Fruit fly (Drosophila melanogaster): ENCODE measurements around the gene CG17233.
A peak's percentile ranks its signal among the peaks of the same experiment; 100 is the strongest.

CG17233 gene

DNA sequence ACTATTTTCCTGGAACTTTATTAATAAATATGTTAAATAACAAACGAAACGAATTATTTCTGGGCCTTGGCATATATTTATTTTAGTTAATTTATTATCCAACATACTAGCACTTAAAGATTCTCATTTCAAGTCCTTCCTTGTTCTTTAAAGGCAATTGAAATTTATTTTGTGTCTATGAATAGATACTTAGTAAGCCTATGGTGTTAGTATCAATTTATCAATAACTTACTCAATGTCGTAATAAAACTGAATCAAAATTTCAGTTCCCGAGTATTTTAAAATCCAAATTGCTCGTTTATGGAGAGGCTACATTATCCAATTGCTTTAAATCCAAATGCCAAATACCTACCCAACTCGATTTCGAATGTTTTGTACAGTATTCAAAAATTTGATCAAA, 23.8 kb upstream of the CG17233 start, which contains the start of gene CG32228:
Gene CG32228 (plus strand): TSS at position 301 of the 400 bp plus-strand sequence.
- no peak for TF ChIP-seq EcR (GFP tag; optimal IDR thresholded peaks at IDR 0.05)
- no peak for TF ChIP-seq CG34367 (tag; optimal IDR thresholded peaks at IDR 0.05)
- TF ChIP-seq CG10348 (GFP tag; IDR thresholded peaks at IDR 0.05), result no peak
- no peak for TF ChIP-seq CG4496 (GFP tag; IDR thresholded peaks at IDR 0.05)

DNA sequence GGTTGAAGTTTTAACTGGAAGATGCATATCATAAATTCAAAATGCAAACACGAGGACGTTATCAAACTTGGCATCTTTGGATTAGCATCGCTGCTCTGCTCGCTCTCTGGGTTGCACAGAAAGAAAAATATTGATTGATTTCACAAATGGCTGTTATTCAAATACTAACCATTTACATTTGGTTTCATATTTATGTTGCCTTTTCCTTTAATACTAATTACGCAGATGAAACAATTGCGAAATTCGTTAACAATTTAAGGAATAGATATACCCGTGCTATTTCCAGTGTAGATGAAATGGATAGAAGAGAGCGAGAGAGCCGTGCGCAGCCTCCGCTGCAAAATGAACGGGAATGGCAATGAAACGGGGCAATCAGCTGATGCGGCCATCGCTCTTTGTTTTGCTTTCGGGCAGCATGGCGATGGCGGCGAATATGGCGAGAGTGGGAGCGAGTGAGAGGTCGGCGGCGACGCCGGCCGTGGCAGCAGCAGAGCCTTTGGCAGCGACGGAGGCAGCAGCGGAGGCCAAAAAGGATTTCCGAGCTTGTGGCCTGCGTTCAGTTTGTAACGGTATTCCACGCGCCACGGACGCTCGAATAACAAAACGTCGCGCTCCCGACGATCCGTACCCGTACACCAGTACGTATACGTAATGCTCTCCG, 5.9 kb upstream of the CG17233 start, which contains the start of gene rdgC:
Gene rdgC (plus strand): TSS at position 568 of the 661 bp plus-strand sequence.
- TF ChIP-seq EcR (GFP tag; optimal IDR thresholded peaks at IDR 0.05) (no peak), CG8301 (tag; optimal IDR thresholded peaks at IDR 0.05) (peak; percentile 92), Pif1B (GFP tag; optimal IDR thresholded peaks at IDR 0.05) (peak; percentile 79), CG34367 (tag; optimal IDR thresholded peaks at IDR 0.05) (peak; percentile 89), Snoo (tag; optimal IDR thresholded peaks at IDR 0.05) (peak; percentile 83), D1 (tag; optimal IDR thresholded peaks at IDR 0.05) (peak; percentile 64), CG8159 (tag; optimal IDR thresholded peaks at IDR 0.05) (peak; percentile 93), CG32121 (GFP tag; IDR thresholded peaks at IDR 0.05) (peak; percentile 96), CG13204 (GFP tag; optimal IDR thresholded peaks at IDR 0.05) (peak; percentile 12), Ets98B (GFP tag; IDR thresholded peaks at IDR 0.05) (peak; percentile 97), rn (GFP tag; IDR thresholded peaks at IDR 0.05) (peak; percentile 86), CG17806 (tag; optimal IDR thresholded peaks at IDR 0.05) (peak; percentile 91), Pif1A (GFP tag; optimal IDR thresholded peaks at IDR 0.05) (peak; percentile 92), fd96Ca (GFP tag; IDR thresholded peaks at IDR 0.05) (peak; percentile 93), gl (tag; optimal IDR thresholded peaks at IDR 0.05) (peak; percentile 78), CG9948 (tag; optimal IDR thresholded peaks at IDR 0.05) (peak; percentile 87), CG12605 (GFP tag; IDR thresholded peaks at IDR 0.05) (peak; percentile 94), CG14655 (GFP tag; optimal IDR thresholded peaks at IDR 0.05) (peak; percentile 89), CG15710 (tag; optimal IDR thresholded peaks at IDR 0.05) (peak; percentile 89), CG10348 (GFP tag; IDR thresholded peaks at IDR 0.05) (peak; percentile 69), CG4496 (GFP tag; IDR thresholded peaks at IDR 0.05) (peak; percentile 98)

DNA sequence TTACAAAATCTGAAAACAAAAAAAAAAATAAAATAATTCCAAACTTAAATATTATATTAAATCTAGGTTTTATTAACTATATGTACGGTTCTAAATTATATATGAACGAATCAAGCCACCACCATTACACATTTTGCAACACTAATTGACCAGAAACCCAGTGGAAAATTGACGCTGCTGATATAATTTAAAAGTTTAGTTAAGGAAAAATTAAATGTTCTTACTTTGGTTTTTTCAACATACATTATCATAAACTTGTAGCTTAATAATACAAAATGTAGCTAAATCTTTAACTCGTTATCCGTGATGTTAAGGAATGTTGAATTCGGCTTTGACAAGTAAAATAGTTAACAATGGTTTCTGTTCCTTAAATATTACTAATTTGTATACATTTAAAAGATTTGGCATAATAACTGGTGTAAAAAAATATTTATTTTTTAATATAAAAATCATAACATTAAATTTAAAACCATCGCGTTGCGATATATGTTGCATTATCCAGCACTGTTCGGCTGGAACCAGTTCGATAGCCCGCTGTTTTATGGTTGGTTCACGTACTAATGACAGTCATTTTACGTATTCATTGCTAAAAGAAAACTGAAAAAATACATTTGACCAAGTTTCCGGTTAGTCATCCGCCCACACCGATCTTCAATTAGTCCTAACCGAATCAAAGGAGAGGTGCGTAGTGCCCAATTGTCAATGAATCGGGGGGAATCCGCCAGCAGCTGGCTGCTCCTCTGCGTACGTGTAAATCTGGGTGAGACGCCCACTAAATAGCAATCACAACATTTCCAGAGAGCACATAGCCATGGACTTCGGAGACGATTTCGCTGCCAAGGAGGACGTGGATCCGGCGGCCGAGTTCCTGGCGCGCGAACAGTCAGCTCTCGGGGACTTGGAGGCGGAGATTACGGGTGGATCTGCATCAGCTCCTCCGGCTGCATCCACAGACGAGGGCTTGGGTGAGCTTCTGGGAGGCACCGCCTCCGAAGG, 582 bp upstream of the CG17233 start:
- TF ChIP-seq CG12605 (GFP tag; IDR thresholded peaks at IDR 0.05) (no peak; the same call in none of the 2 replicates), CG10348 (GFP tag; IDR thresholded peaks at IDR 0.05) (no peak), rn (GFP tag; IDR thresholded peaks at IDR 0.05) (0 out of 2 replicates have a peak, but pooled peaks have one; percentile 10), Pif1B (GFP tag; optimal IDR thresholded peaks at IDR 0.05) (peak; percentile 39), Pif1A (GFP tag; optimal IDR thresholded peaks at IDR 0.05) (no peak), CG13204 (GFP tag; optimal IDR thresholded peaks at IDR 0.05) (no peak), EcR (GFP tag; optimal IDR thresholded peaks at IDR 0.05) (no peak), CG9948 (tag; optimal IDR thresholded peaks at IDR 0.05) (peak; percentile 47), CG8301 (tag; optimal IDR thresholded peaks at IDR 0.05) (peak; percentile 15), CG32121 (GFP tag; IDR thresholded peaks at IDR 0.05) (peak; percentile 61; the same call in 1 of the 2 replicates), CG14655 (GFP tag; optimal IDR thresholded peaks at IDR 0.05) (no peak), Snoo (tag; optimal IDR thresholded peaks at IDR 0.05) (peak; percentile 45), D1 (tag; optimal IDR thresholded peaks at IDR 0.05) (no peak), gl (tag; optimal IDR thresholded peaks at IDR 0.05) (no peak), CG34367 (tag; optimal IDR thresholded peaks at IDR 0.05) (peak; percentile 29), Ets98B (GFP tag; IDR thresholded peaks at IDR 0.05) (peak; percentile 50; the same call in 1 of the 2 replicates), CG4496 (GFP tag; IDR thresholded peaks at IDR 0.05) (peak; percentile 81), CG8159 (tag; optimal IDR thresholded peaks at IDR 0.05) (peak; percentile 53), CG15710 (tag; optimal IDR thresholded peaks at IDR 0.05) (peak; percentile 48), fd96Ca (GFP tag; IDR thresholded peaks at IDR 0.05) (no peak), CG17806 (tag; optimal IDR thresholded peaks at IDR 0.05) (peak; percentile 19)

DNA sequence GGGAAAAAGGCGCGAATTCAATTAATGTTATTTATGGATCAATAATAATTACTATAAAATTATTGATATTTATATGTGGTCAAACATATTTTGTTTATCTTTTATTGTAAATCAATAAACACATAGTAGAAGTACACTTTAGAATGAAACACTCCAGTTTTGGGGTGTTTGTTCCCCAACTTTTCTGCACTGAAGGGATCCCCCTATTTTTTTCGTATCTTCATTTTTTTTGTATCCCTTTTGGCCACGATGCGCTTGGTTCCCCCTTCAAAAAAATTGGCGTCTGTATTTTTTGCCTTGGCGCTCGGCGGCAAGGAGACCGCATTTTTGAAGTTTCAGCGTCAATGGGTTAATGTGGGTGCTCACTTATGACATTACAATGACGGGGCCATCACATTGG, 950 bp downstream of the CG17233 start, which contains the start of gene Clc:
Gene Clc (plus strand): TSS at position 301 of the 400 bp plus-strand sequence.
- TF ChIP-seq CG34367 (tag; optimal IDR thresholded peaks at IDR 0.05) (no peak), CG14655 (GFP tag; optimal IDR thresholded peaks at IDR 0.05) (no peak), D1 (tag; optimal IDR thresholded peaks at IDR 0.05) (no peak), CG9948 (tag; optimal IDR thresholded peaks at IDR 0.05) (no peak), Ets98B (GFP tag; IDR thresholded peaks at IDR 0.05) (no peak), CG13204 (GFP tag; optimal IDR thresholded peaks at IDR 0.05) (no peak)

DNA sequence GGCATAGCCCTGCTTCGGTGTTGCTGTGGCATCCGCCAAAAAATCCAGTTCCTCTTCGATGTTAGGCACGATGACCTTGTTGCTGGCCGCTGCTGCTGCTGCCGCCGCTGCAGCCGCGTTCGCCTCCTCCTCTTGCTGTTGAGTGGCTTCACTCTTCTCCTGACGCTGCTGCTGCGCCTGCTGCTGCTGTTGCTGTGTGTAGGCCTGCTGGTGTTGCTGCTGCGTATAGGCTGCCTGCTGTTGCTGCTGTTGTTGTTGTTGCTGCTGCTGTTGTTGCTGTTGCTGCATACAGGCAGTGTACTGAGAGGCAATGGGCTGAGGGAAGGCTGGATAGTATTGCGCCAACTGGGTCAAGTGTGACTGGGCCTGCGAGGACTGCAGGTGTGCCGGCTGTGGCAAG, 4.5 kb downstream of the CG17233 start:
- TF ChIP-seq Pif1A (GFP tag; optimal IDR thresholded peaks at IDR 0.05) (no peak), CG8159 (tag; optimal IDR thresholded peaks at IDR 0.05) (no peak), fd96Ca (GFP tag; IDR thresholded peaks at IDR 0.05) (no peak), CG4496 (GFP tag; IDR thresholded peaks at IDR 0.05) (no peak), CG17806 (tag; optimal IDR thresholded peaks at IDR 0.05) (no peak), CG34367 (tag; optimal IDR thresholded peaks at IDR 0.05) (no peak), CG12605 (GFP tag; IDR thresholded peaks at IDR 0.05) (no peak), D1 (tag; optimal IDR thresholded peaks at IDR 0.05) (no peak), CG10348 (GFP tag; IDR thresholded peaks at IDR 0.05) (no peak), gl (tag; optimal IDR thresholded peaks at IDR 0.05) (no peak), Ets98B (GFP tag; IDR thresholded peaks at IDR 0.05) (no peak), CG32121 (GFP tag; IDR thresholded peaks at IDR 0.05) (no peak)
